Worm (Caenorhabditis elegans) whole organism, L2 larva: ENCODE measurements around the gene F22B3.8.
A peak's percentile ranks its signal among the peaks of the same experiment; 100 is the strongest.

Experiments used
- C34F6.9 ChIP-seq: fragments of 150-350 bp; optimal IDR thresholded peaks from 2 replicates; lab custom pipeline; 2014; ENCODE audit warnings: missing biosample characterization, missing genetic modification characterization
- F13H6.1 ChIP-seq: sonication (generic microtip); optimal IDR thresholded peaks from 2 replicates; lab custom pipeline; 2016; ENCODE audit warnings: missing genetic modification characterization, missing compliant biosample characterization
- R02D3.7 ChIP-seq: fragments of 150-350 bp; optimal IDR thresholded peaks from 2 replicates; lab custom pipeline; 2014; ENCODE audit warnings: missing biosample characterization, missing genetic modification characterization
- Y55F3AM.14 ChIP-seq: fragments of 200-800 bp; sonication (Bioruptor generic); optimal IDR thresholded peaks from 2 replicates; lab custom pipeline; 2018; ENCODE audit warnings: mild to moderate bottlenecking, missing genetic modification characterization, missing compliant biosample characterization
- ZK546.5 ChIP-seq: sonication (generic microtip); optimal IDR thresholded peaks from 2 replicates; lab custom pipeline; 2017; ENCODE audit warnings: missing biosample characterization, missing genetic modification characterization
- alr-1 ChIP-seq: fragments of 150-350 bp; optimal IDR thresholded peaks from 2 replicates; lab custom pipeline; 2014; ENCODE audit warnings: missing biosample characterization, missing genetic modification characterization
- aly-2 ChIP-seq: fragments of 150-350 bp; optimal IDR thresholded peaks from 2 replicates; lab custom pipeline; 2014; ENCODE audit warnings: missing biosample characterization, missing genetic modification characterization
- ama-1 ChIP-seq: fragments of 150-350 bp; optimal IDR thresholded peaks from 2 replicates; lab custom pipeline; 2018; ENCODE audit warnings: inconsistent platforms
- blmp-1 ChIP-seq: sonication (generic microtip); optimal IDR thresholded peaks from 2 replicates; lab custom pipeline; 2017; ENCODE audit warnings: missing genetic modification characterization, mild to moderate bottlenecking, missing compliant biosample characterization, antibody characterized with exemption, moderate library complexity; ENCODE audit not compliant: insufficient read depth
- ceh-16 ChIP-seq: fragments of 150-350 bp; optimal IDR thresholded peaks from 2 replicates; lab custom pipeline; 2014; ENCODE audit warnings: missing biosample characterization, missing genetic modification characterization
- ceh-82 ChIP-seq: fragments of 150-350 bp; optimal IDR thresholded peaks from 2 replicates; lab custom pipeline; 2014; ENCODE audit warnings: missing biosample characterization, missing genetic modification characterization
- crh-2 ChIP-seq: sonication (generic microtip); optimal IDR thresholded peaks from 2 replicates; lab custom pipeline; 2017; ENCODE audit warnings: missing biosample characterization, missing genetic modification characterization
- dmd-4 ChIP-seq: sonication (generic microtip); optimal IDR thresholded peaks from 2 replicates; lab custom pipeline; 2017; ENCODE audit warnings: missing biosample characterization, missing genetic modification characterization
- egl-27 ChIP-seq: sonication (generic microtip); optimal IDR thresholded peaks from 3 replicates; lab custom pipeline; 2017; ENCODE audit warnings: missing biosample characterization, missing genetic modification reagents, missing genetic modification characterization
- elt-1 ChIP-seq: fragments of 150-350 bp; optimal IDR thresholded peaks from 2 replicates; lab custom pipeline; 2014; ENCODE audit warnings: missing biosample characterization, missing genetic modification characterization
- elt-3 ChIP-seq: sonication (generic microtip); optimal IDR thresholded peaks from 2 replicates; lab custom pipeline; 2017; ENCODE audit warnings: missing biosample characterization, missing genetic modification characterization
- fos-1 ChIP-seq: fragments of 150-350 bp; optimal IDR thresholded peaks from 2 replicates; lab custom pipeline; 2014; ENCODE audit warnings: missing biosample characterization, missing genetic modification characterization
- gmeb-1 ChIP-seq: fragments of 150-350 bp; optimal IDR thresholded peaks from 2 replicates; lab custom pipeline; 2014; ENCODE audit warnings: missing biosample characterization, missing genetic modification characterization
- lin-11 ChIP-seq: fragments of 150-350 bp; sonication (generic microtip); optimal IDR thresholded peaks from 2 replicates; lab custom pipeline; 2014; ENCODE audit warnings: missing biosample characterization, missing genetic modification characterization, inconsistent platforms, mixed read lengths
- lin-13 ChIP-seq: fragments of 150-350 bp; optimal IDR thresholded peaks from 2 replicates; lab custom pipeline; 2014; ENCODE audit warnings: missing biosample characterization, missing genetic modification reagents, missing genetic modification characterization
- lin-39 ChIP-seq: fragments of 150-350 bp; optimal IDR thresholded peaks from 2 replicates; lab custom pipeline; 2014; ENCODE audit warnings: missing biosample characterization, missing genetic modification reagents, missing genetic modification characterization
- lsy-2 ChIP-seq, 2 experiments: fragments of 150-350 bp in 1 of 2; sonication (generic microtip) in 1 of 2; optimal IDR thresholded peaks; 2 replicates each; lab custom pipeline; 2014 to 2017; ENCODE audit warnings: missing biosample characterization in 2 of 2, missing genetic modification characterization in 2 of 2
- mab-5 ChIP-seq: fragments of 150-350 bp; optimal IDR thresholded peaks from 2 replicates; lab custom pipeline; 2014; ENCODE audit warnings: missing biosample characterization, missing genetic modification characterization
- mbf-1 ChIP-seq: sonication (generic microtip); optimal IDR thresholded peaks from 2 replicates; lab custom pipeline; 2017; ENCODE audit warnings: missing biosample characterization, missing genetic modification characterization
- mdl-1 ChIP-seq, 2 experiments: fragments of 150-350 bp in 1 of 2; sonication (generic microtip) in 1 of 2; optimal IDR thresholded peaks; 2 replicates each; lab custom pipeline; 2017; ENCODE audit warnings: missing biosample characterization in 2 of 2, missing genetic modification characterization in 2 of 2
- nhr-10 ChIP-seq: sonication (generic microtip); optimal IDR thresholded peaks from 2 replicates; lab custom pipeline; 2017; ENCODE audit warnings: missing biosample characterization, missing genetic modification characterization
- nhr-11 ChIP-seq: fragments of 150-350 bp; optimal IDR thresholded peaks from 2 replicates; lab custom pipeline; 2014; ENCODE audit warnings: missing biosample characterization, missing genetic modification characterization
- nhr-12 ChIP-seq: fragments of 150-350 bp; optimal IDR thresholded peaks from 2 replicates; lab custom pipeline; 2014; ENCODE audit warnings: missing biosample characterization, missing genetic modification characterization
- nhr-129 ChIP-seq: fragments of 150-350 bp; optimal IDR thresholded peaks from 2 replicates; lab custom pipeline; 2014; ENCODE audit warnings: missing biosample characterization, missing genetic modification characterization
- nhr-21 ChIP-seq: fragments of 150-350 bp; optimal IDR thresholded peaks from 2 replicates; lab custom pipeline; 2014; ENCODE audit warnings: missing biosample characterization, missing genetic modification characterization
- nhr-23 ChIP-seq: fragments of 150-350 bp; optimal IDR thresholded peaks from 2 replicates; lab custom pipeline; 2014; ENCODE audit warnings: missing biosample characterization, missing genetic modification reagents, missing genetic modification characterization
- nhr-237 ChIP-seq: fragments of 150-350 bp; optimal IDR thresholded peaks from 2 replicates; lab custom pipeline; 2014; ENCODE audit warnings: missing biosample characterization, missing genetic modification characterization
- nhr-25 ChIP-seq: fragments of 150-350 bp; sonication (generic microtip); optimal IDR thresholded peaks from 3 replicates; lab custom pipeline; 2014; ENCODE audit warnings: missing biosample characterization, missing genetic modification characterization
- nhr-6 ChIP-seq: fragments of 150-350 bp; optimal IDR thresholded peaks from 2 replicates; lab custom pipeline; 2014; ENCODE audit warnings: missing biosample characterization, missing genetic modification characterization
- nhr-77 ChIP-seq: fragments of 150-350 bp; optimal IDR thresholded peaks from 2 replicates; lab custom pipeline; 2014; ENCODE audit warnings: missing biosample characterization, missing genetic modification characterization
- peb-1 ChIP-seq: fragments of 150-350 bp; optimal IDR thresholded peaks from 2 replicates; lab custom pipeline; 2014; ENCODE audit warnings: missing biosample characterization, missing genetic modification characterization
- sem-4 ChIP-seq: fragments of 150-350 bp; optimal IDR thresholded peaks from 2 replicates; lab custom pipeline; 2014; ENCODE audit warnings: missing biosample characterization, missing genetic modification reagents, missing genetic modification characterization
- skn-1 ChIP-seq: sonication (generic microtip); optimal IDR thresholded peaks from 2 replicates; lab custom pipeline; 2017; ENCODE audit warnings: missing biosample characterization, missing genetic modification characterization
- sma-3 ChIP-seq: sonication (generic microtip); optimal IDR thresholded peaks from 2 replicates; lab custom pipeline; 2016; ENCODE audit warnings: missing genetic modification reagents, missing genetic modification characterization, missing compliant biosample characterization
- sma-9 ChIP-seq, 2 experiments: fragments of 150-350 bp in 1 of 2; sonication (generic microtip) in 1 of 2; optimal IDR thresholded peaks; 2 replicates each; lab custom pipeline; 2014 to 2016; ENCODE audit warnings: missing genetic modification characterization in 2 of 2, mild to moderate bottlenecking in 1 of 2, missing biosample characterization in 1 of 2, missing compliant biosample characterization in 1 of 2, missing genetic modification reagents in 1 of 2, moderate library complexity in 1 of 2
- snpc-4 ChIP-seq: fragments of 150-350 bp; optimal IDR thresholded peaks from 2 replicates; lab custom pipeline; 2014; ENCODE audit warnings: missing biosample characterization, missing genetic modification characterization
- unc-39 ChIP-seq: fragments of 150-350 bp; optimal IDR thresholded peaks from 2 replicates; lab custom pipeline; 2014; ENCODE audit warnings: missing biosample characterization, missing genetic modification characterization
- unc-55 ChIP-seq: fragments of 150-350 bp; sonication (generic microtip); optimal IDR thresholded peaks from 3 replicates; lab custom pipeline; 2014; ENCODE audit warnings: missing biosample characterization, missing genetic modification reagents, missing genetic modification characterization
- unc-62 ChIP-seq: fragments of 150-350 bp; optimal IDR thresholded peaks from 2 replicates; lab custom pipeline; 2014; ENCODE audit warnings: missing biosample characterization, missing genetic modification reagents, missing genetic modification characterization
- zag-1 ChIP-seq: fragments of 150-350 bp; optimal IDR thresholded peaks from 2 replicates; lab custom pipeline; 2014; ENCODE audit warnings: missing biosample characterization, missing genetic modification characterization
- ztf-1 ChIP-seq: fragments of 200-800 bp; sonication (Bioruptor generic); conservative IDR thresholded peaks from 2 replicates; pipeline ENCODE4 v1.3.6; 2022; ENCODE audit warnings: missing genetic modification characterization, missing compliant biosample characterization
- ztf-11 ChIP-seq: sonication (generic microtip); optimal IDR thresholded peaks from 2 replicates; lab custom pipeline; 2017; ENCODE audit warnings: missing biosample characterization, missing genetic modification characterization
- ztf-4 ChIP-seq: fragments of 150-350 bp; optimal IDR thresholded peaks from 2 replicates; lab custom pipeline; 2014; ENCODE audit warnings: missing biosample characterization, missing genetic modification characterization

F22B3.8 gene

DNA sequence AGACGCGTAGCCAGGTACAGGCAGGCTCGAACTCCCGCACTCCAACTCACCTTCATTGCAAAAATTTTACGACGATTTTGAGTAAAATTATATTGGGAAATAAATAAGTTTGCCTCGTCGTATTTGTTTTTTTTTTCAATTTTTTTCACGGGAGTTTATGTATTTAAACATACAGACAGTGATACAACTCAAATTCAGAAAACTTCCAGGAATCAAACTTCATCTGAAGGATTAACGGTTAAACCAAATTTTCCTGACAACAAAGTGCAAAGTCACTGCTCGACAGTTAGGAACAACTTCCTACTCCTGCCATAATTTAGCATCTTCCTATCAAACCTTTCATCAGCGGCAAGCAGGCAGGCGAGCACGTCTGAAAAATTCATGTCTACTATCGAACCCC, at the start of gene F22B3.8:
TSS of gene F22B3.8 (minus strand) at position 101 of the 400 bp plus-strand sequence.
- TF ChIP-seq ztf-1 = no peak

ce11 chrIV:11474067-11474466, 49.3 kb upstream of the F22B3.8 start:
- TF ChIP-seq zag-1 (tag; lab: Kevin White, UChicago) (peak; percentile 46), nhr-23 (peak; percentile 12), lin-13 (GFP tag; lab: Kevin White, UChicago) (peak; percentile 71), elt-3 (tag; lab: Kevin White, UChicago) (no peak), lsy-2 (tag; optimal IDR thresholded peaks at IDR 0.05; lab: Kevin White, UChicago) (peak; percentile 32 to 56), ZK546.5 (tag; lab: Kevin White, UChicago) (no peak), unc-39 (tag; lab: Kevin White, UChicago) (no peak), nhr-21 (tag; lab: Kevin White, UChicago) (peak; percentile 50), sma-9 (GFP tag; optimal IDR thresholded peaks at IDR 0.05; lab: Kevin White, UChicago) (peak; percentile 86), sma-9 (tag; optimal IDR thresholded peaks at IDR 0.05; lab: Kevin White, UChicago) (no peak), sma-3 (peak; percentile 74), elt-1 (no peak), mab-5 (tag; lab: Kevin White, UChicago) (no peak), ztf-11 (no peak), aly-2 (tag; lab: Kevin White, UChicago) (no peak), ceh-16 (tag; lab: Kevin White, UChicago) (peak; percentile 25), unc-62 (no peak), Y55F3AM.14 (GFP tag; lab: Kevin White, UChicago) (peak; percentile 77), F13H6.1 (tag; lab: Kevin White, UChicago) (peak; percentile 60), blmp-1 (tag; lab: Kevin White, UChicago) (no peak), mbf-1 (tag; lab: Kevin White, UChicago) (no peak), fos-1 (tag; lab: Kevin White, UChicago) (peak; percentile 21), snpc-4 (peak; percentile 40), alr-1 (tag; lab: Kevin White, UChicago) (no peak), nhr-25 (tag; lab: Kevin White, UChicago) (peak; percentile 65), sem-4 (tag; lab: Kevin White, UChicago) (no peak), lin-11 (tag; lab: Kevin White, UChicago) (peak; percentile 38), gmeb-1 (tag; lab: Kevin White, UChicago) (peak; percentile 54), R02D3.7 (no peak), ama-1 (lab: Kevin White, UChicago) (peak; percentile 61), C34F6.9 (tag; lab: Kevin White, UChicago) (peak; percentile 70), mdl-1 (tag; optimal IDR thresholded peaks at IDR 0.05; lab: Kevin White, UChicago) (no peak), unc-55 (peak; percentile 38), nhr-77 (tag; lab: Kevin White, UChicago) (peak; percentile 17), nhr-6 (tag; lab: Kevin White, UChicago) (no peak), nhr-12 (tag; lab: Kevin White, UChicago) (no peak), ztf-1 (no peak), egl-27 (peak; percentile 54), peb-1 (tag; lab: Kevin White, UChicago) (no peak), lin-39 (tag; lab: Kevin White, UChicago) (no peak), nhr-10 (tag; lab: Kevin White, UChicago) (no peak), ceh-82 (tag; lab: Kevin White, UChicago) (no peak), crh-2 (tag; lab: Kevin White, UChicago) (peak; percentile 28), ztf-4 (peak; percentile 68), dmd-4 (tag; lab: Kevin White, UChicago) (no peak), nhr-11 (tag; lab: Kevin White, UChicago) (peak; percentile 17), skn-1 (no peak), nhr-237 (tag; lab: Kevin White, UChicago) (no peak), nhr-129 (peak; percentile 79)
